Worm (Caenorhabditis elegans) whole organism, L4/young adult: Measurements from ENCODE around the gene H03E18.2.

Experiments
- W03F9.2 ChIP-seq: fragments of 150-350 bp; optimal IDR thresholded peaks from 2 replicates; lab custom pipeline; 2014; ENCODE audit warnings: missing biosample characterization, missing genetic modification characterization
- dao-5 ChIP-seq: sonication (generic microtip); optimal IDR thresholded peaks from 2 replicates; lab custom pipeline; 2016; ENCODE audit warnings: missing genotype, missing genetic modification characterization, moderate library complexity, missing compliant biosample characterization
- him-1 ChIP-seq: sonication (generic microtip); optimal IDR thresholded peaks from 2 replicates; lab custom pipeline; 2016; ENCODE audit warnings: missing genotype, missing genetic modification reagents, missing genetic modification characterization, missing compliant biosample characterization

DNA sequence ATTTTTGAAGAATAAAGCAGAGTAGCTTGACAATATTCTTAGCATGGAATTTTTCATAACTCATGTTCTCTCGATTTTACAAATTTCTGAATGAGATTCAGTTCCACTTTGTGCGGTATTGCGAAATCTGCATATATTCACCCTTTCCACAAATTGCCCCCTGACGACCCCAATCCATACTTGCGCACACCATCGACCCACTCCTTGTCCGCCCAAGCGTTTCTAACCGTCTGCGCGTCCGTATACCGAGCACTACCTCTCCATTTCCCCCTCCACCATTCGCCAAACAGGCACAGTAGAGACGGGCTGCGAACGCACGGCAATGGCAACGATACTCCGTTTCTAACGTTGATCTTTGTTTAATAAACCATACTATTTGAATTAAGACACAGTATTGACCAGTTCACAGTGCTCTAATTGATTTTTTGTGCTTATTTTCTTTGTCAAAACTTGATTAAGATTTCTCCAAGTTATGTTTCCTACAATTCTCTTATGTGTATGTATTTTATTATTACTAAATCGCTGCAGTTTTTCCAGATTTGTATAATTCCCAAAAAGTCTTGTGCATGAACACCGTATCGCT, 36.4 kb upstream of the H03E18.2 start, which contains the start of gene utx-1:
- TF ChIP-seq W03F9.2 (no peak), him-1 (tag; lab: Kevin White, UChicago) (no peak), dao-5 (no peak)
